Fruit fly (Drosophila melanogaster): ENCODE data around the gene CG3224.

- no peak for TF ChIP-seq Myc (optimal IDR thresholded peaks at IDR 0.05)
- TF ChIP-seq Sin3A (optimal IDR thresholded peaks at IDR 0.05): no peak
- TF ChIP-seq psq (optimal IDR thresholded peaks at IDR 0.05): no peak
- no peak for TF ChIP-seq h (optimal IDR thresholded peaks at IDR 0.05)
- no peak for TF ChIP-seq ttk (optimal IDR thresholded peaks at IDR 0.05)
Measured at dm6 chrX:6709252-6710037, 48.2 kb upstream of the CG3224 start.
